Fruit fly (Drosophila melanogaster): ENCODE results near the gene IntS11.

Gene IntS11

DNA sequence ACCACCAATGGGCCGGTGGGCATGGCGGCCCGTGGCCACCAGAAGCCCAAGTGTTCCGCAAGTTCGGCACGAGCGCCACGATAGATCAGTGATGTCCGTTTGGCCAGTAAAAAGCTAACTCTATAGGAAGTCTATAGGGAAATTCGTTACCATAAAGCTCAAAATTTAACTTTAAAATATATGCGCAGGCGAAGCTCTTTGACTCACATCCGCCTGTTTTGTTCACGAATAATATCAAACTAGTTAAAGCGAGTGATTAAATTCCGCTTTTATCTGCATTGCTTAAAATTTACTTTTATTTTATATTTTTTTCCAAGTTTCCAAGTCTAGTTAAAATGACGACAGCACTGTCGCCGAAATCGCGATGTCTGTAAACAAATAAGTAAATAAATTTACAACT lies 12.5 kb downstream of the IntS11 start:
- TF ChIP-seq CG17801 (GFP tag; optimal IDR thresholded peaks at IDR 0.05; ENCODE audit: partially characterized antibody) = no peak

DNA sequence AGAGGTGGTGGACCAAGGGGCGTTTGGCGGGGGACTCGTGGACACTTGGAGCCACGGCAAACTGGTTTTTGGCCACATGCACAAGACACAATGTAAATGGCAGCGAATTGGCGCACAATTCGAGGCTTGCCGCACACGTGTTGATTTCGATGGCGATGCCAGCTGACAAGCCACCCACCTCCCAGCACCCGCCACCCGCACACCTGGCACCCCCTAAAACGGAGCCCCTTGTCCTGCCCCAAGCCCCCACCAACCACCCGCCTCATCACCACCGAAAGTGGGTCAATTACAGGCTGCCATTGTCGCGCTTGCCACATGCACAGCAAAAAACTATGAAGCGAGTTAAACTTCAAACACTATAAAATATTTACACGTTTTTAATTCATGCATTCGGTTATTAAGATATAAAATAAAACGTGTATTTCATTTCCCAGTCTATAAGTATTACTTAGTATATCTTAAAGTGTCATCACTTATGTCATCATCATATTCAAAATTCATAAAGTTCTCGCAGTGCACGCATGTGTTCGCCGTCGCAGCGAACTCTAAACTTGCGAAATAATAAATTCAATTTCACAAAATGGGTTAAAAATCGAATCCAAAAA lies 13.1 kb downstream of the IntS11 start:
- TF ChIP-seq CG17801 (GFP tag; optimal IDR thresholded peaks at IDR 0.05; ENCODE audit: partially characterized antibody) = no peak

dm6 chr3R:29758734-29759131 lies 13.6 kb downstream of the IntS11 start:
- no peak for TF ChIP-seq CG17801 (GFP tag; optimal IDR thresholded peaks at IDR 0.05; ENCODE audit: partially characterized antibody)

- no peak for TF ChIP-seq CG17801 (GFP tag; optimal IDR thresholded peaks at IDR 0.05; ENCODE audit: partially characterized antibody)
Measured at dm6 chr3R:29760042-29760441, 14.9 kb downstream of the IntS11 start.

dm6 chr3R:29761569-29761968 lies 16.4 kb downstream of the IntS11 start:
- TF ChIP-seq CG17801 (GFP tag; optimal IDR thresholded peaks at IDR 0.05; ENCODE audit: partially characterized antibody) = no peak

dm6 chr3R:29762297-29762696 lies 17.2 kb downstream of the IntS11 start:
- no peak for TF ChIP-seq CG17801 (GFP tag; optimal IDR thresholded peaks at IDR 0.05; ENCODE audit: partially characterized antibody)

DNA sequence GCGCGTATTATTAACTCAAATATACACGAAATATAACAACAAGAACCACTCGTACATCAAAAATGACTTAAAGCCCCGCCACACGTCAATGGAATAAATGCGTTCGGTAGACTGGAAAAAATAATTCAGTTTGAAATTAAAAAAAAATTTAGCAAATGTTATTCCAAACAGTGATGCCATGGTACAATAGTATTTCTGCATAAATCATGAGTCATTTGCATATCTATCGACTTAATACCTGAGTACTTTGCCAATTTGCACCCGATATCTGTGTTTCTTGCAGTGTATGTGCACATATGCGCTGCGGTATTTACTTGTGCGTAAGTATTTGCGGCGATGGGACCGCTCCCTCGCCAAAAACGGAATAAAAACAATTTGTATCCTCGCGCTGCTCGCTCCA lies 18.0 kb downstream of the IntS11 start:
- TF ChIP-seq CG17801 (GFP tag; optimal IDR thresholded peaks at IDR 0.05; ENCODE audit: partially characterized antibody) = peak; percentile 52

DNA sequence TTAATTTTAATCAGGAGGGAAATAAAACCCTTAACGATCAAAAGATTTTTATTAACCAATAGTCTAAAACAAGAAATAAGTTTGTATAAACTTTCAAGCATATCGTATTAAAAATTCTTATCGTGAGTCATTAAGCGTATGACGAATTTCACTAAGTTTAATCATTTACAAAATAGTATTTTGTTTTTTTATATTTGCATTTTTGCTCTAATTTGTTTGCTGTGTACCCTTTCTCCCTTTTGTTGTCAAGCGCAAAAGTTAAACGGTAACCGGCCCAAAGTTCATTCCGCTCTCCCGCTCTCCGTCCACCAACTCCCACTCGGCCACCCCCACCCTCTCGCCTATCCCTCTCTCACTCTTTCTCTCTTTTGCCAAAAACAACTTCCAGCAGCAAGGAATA lies 18.7 kb downstream of the IntS11 start:
- no peak for TF ChIP-seq CG17801 (GFP tag; optimal IDR thresholded peaks at IDR 0.05; ENCODE audit: partially characterized antibody)

DNA sequence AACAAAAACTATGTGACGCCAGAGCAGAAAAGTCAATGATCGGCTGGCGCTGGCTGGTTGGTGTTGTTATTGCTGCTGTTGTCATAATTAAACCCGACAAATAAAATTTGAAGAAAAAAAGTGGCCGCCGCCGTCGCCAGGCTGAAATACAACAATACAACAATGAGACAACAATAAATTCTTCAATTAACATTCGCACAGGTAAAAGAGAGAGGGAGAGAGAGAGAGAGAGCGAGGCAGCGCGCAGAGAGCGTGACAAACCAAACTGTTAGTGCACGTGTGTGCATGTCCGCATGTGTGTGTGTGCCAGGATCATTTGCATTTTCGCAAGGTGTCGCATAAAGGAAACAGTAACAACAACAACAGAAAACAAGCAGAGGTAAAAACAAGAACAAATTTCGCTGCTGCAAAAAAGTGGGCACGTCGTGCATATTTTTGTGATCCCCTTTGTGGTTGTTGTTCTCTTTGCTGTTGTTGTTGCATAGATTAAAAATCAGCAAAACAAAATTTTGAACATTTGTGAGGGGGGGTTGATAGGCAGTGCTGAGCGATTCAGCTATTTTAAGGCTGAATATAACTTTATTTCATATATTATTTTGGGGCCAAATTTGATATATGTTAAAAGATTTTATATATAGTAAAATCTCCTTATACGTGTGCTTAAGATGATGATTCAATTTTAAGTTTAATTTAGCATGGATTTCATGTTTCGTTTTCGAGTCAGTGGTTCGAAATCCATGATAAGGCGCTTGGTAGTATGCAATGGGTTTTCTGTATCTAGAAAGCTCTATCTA lies 19.3 kb downstream of the IntS11 start:
- no peak for TF ChIP-seq CG17801 (GFP tag; optimal IDR thresholded peaks at IDR 0.05; ENCODE audit: partially characterized antibody)

DNA sequence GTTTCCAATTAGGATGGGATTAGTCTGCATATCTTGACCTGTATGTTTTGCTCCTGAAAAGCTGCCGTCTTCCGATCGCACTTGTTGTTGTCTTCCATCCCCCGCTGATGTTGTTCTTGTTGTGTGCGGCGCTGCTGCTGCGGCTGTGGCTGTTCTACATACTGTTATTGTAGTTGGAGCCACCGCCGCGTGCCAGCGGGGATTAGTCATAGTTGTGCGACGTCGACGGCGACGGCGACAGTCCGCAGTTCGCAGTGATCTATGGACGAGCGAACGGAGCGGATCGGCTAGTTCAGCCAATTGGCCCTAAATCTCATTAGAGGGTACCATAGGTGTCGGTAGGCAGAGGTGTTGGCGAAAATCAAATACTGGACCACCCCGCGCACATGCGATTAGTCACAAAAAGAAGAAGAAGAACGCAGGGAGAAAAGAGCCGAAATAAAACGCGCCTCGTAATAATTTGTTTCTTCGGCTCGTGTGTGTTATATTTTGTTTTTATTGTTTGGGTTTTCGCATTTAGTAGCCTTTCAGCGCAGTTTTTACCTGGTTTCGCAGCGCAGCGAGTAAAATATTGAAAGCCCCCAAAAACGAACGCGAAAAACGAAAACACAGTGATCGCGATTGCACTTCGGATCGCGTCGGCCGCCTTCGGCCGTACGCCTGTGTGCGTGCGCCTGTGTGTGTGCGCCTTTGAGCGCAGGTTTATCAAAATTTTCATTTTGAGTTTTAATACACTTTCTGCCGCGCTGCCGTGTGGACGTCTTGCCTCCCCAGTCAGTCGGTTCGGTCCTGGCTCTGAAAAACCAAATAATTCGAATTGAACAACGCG lies 20.3 kb downstream of the IntS11 start, which contains the start of gene kay:
TSS of gene kay (plus strand) at position 729 of the 829 bp plus-strand sequence.
- TF ChIP-seq CG17801 (GFP tag; optimal IDR thresholded peaks at IDR 0.05; ENCODE audit: partially characterized antibody) = no peak

- TF ChIP-seq CG17801 (GFP tag; optimal IDR thresholded peaks at IDR 0.05; ENCODE audit: partially characterized antibody) = no peak
Measured at dm6 chr3R:29767236-29767635, 22.1 kb downstream of the IntS11 start.

dm6 chr3R:29770930-29771329 lies 25.8 kb downstream of the IntS11 start:
- no peak for TF ChIP-seq CG17801 (GFP tag; optimal IDR thresholded peaks at IDR 0.05; ENCODE audit: partially characterized antibody)

DNA sequence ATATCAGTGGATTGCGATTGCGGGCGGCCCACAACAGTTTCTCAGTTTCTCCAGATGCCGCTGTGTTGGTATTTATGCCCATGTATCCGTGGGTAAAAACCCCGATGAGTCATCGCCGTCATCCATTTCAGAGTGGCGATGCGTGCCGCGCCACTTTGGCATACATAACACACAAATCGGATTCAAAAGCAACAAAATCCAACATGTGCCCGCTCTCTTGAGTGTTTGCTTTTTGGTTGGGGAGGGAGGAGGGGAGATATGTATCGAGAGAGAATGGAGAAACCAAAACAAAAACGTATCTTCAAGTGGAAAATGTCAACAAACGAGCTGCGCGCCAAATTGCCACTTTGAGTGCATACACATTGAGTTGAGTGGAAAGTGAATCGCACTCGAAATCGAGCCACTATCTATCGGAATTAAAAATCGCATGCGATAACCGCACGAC lies 26.5 kb downstream of the IntS11 start:
- no peak for TF ChIP-seq CG17801 (GFP tag; optimal IDR thresholded peaks at IDR 0.05; ENCODE audit: partially characterized antibody)

DNA sequence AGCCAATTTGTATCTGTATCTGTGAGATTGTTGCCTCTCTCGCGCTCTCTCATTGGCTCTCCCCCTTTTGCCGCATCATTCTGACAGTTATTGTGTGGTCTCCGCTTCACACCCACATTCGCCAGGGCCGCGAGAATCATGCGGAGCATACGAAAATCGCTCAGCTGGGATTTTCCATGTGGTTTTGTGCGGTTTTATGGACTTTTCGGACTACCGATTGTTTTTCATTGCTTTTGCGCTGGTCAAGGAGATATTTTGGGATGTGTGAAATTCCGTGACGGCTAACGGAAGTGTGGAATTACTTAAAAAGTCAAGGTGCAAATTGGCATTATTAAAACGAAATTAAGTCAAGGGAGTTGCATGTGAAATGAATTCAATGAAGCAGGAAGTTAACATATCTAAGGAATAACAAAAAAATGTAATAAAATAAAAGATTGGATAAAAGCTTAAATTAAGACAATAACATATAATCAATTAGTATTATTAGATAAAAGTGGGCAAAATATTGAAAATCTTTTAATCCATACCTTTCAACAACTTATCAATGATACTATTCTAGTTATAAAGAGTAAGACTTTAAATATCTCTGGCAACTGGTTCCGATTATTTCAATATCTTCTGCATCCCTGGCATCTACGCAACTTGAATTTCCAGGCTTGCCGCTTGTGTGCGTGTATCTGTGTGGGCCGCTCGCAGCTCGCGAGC lies 27.1 kb downstream of the IntS11 start:
- TF ChIP-seq CG17801 (GFP tag; optimal IDR thresholded peaks at IDR 0.05; ENCODE audit: partially characterized antibody) = no peak

dm6 chr3R:29772795-29773331 lies 27.7 kb downstream of the IntS11 start:
- peak; percentile 52 for TF ChIP-seq CG17801 (GFP tag; optimal IDR thresholded peaks at IDR 0.05; ENCODE audit: partially characterized antibody)

All from ovary, adult (tissue).